Worm (Caenorhabditis elegans) whole organism, late embryonic: ENCODE measurements around the gene EGAP1.5.

Source experiments
- C08G9.2 ChIP-seq: sonication (generic microtip); optimal IDR thresholded peaks from 2 replicates; lab custom pipeline; 2016; ENCODE audit warnings: mild to moderate bottlenecking, missing genetic modification characterization, moderate library complexity, missing compliant biosample characterization
- F13H6.1 ChIP-seq: sonication (generic microtip); optimal IDR thresholded peaks from 2 replicates; lab custom pipeline; 2016; ENCODE audit warnings: missing genetic modification characterization, missing compliant biosample characterization
- K09A11.1 ChIP-seq: sonication (generic microtip); optimal IDR thresholded peaks from 2 replicates; lab custom pipeline; 2017; ENCODE audit warnings: antibody characterized with exemption, mild to moderate bottlenecking, missing genetic modification characterization, missing compliant biosample characterization; ENCODE audit not compliant: insufficient read depth
- T23F11.4 ChIP-seq: fragments of 200-800 bp; sonication (Bioruptor generic); optimal IDR thresholded peaks from 2 replicates; lab custom pipeline; 2018; ENCODE audit warnings: mild to moderate bottlenecking, missing genetic modification characterization, missing compliant biosample characterization
- Y22D7AL.16 ChIP-seq: sonication (generic microtip); optimal IDR thresholded peaks from 2 replicates; lab custom pipeline; 2016; ENCODE audit warnings: missing genetic modification characterization, missing compliant biosample characterization
- ahr-1 ChIP-seq: sonication (generic microtip); optimal IDR thresholded peaks from 2 replicates; lab custom pipeline; 2016; ENCODE audit warnings: missing genetic modification characterization, missing compliant biosample characterization
- ceh-14 ChIP-seq: sonication (generic microtip); optimal IDR thresholded peaks from 2 replicates; lab custom pipeline; 2016; ENCODE audit warnings: missing genotype, missing genetic modification characterization, missing compliant biosample characterization
- ceh-19 ChIP-seq: fragments of 200-800 bp; sonication (Bioruptor generic); optimal IDR thresholded peaks from 2 replicates; lab custom pipeline; 2018; ENCODE audit warnings: mild to moderate bottlenecking, missing genetic modification characterization, missing compliant biosample characterization
- ceh-22 ChIP-seq: sonication (generic microtip); optimal IDR thresholded peaks from 2 replicates; lab custom pipeline; 2017; ENCODE audit warnings: missing biosample characterization, missing genetic modification characterization
- ceh-24 ChIP-seq: sonication (generic microtip); optimal IDR thresholded peaks from 2 replicates; lab custom pipeline; 2016; ENCODE audit warnings: mild to moderate bottlenecking, missing genetic modification characterization, missing compliant biosample characterization
- ceh-30 ChIP-seq: fragments of 150-350 bp; optimal IDR thresholded peaks from 2 replicates; lab custom pipeline; 2014; ENCODE audit warnings: missing biosample characterization, missing genetic modification characterization
- ceh-34 ChIP-seq: sonication (generic microtip); optimal IDR thresholded peaks from 2 replicates; lab custom pipeline; 2016; ENCODE audit warnings: mild to moderate bottlenecking, missing genetic modification characterization, missing compliant biosample characterization
- ceh-45 ChIP-seq: fragments of 200-800 bp; sonication (Bioruptor generic); IDR thresholded peaks from 2 replicates; pipeline ENCODE4 v1.3.6; 2022; ENCODE audit warnings: missing genetic modification reagents, missing genetic modification characterization, missing compliant biosample characterization
- ceh-48 ChIP-seq: sonication (generic microtip); optimal IDR thresholded peaks from 2 replicates; lab custom pipeline; 2016; ENCODE audit warnings: missing genetic modification characterization, inconsistent platforms, missing compliant biosample characterization
- ceh-9 ChIP-seq: sonication (generic microtip); optimal IDR thresholded peaks from 2 replicates; lab custom pipeline; 2016; ENCODE audit warnings: mild to moderate bottlenecking, missing genetic modification characterization, inconsistent platforms, missing compliant biosample characterization
- elt-2 ChIP-seq: sonication (generic microtip); optimal IDR thresholded peaks from 2 replicates; lab custom pipeline; 2016; ENCODE audit warnings: missing genetic modification reagents, missing genetic modification characterization, missing compliant biosample characterization
- ets-4 ChIP-seq: sonication (generic microtip); optimal IDR thresholded peaks from 2 replicates; lab custom pipeline; 2016; ENCODE audit warnings: missing genetic modification characterization, missing compliant biosample characterization
- fax-1 ChIP-seq: sonication (generic microtip); optimal IDR thresholded peaks from 2 replicates; lab custom pipeline; 2016; ENCODE audit warnings: missing genotype, missing genetic modification characterization, missing compliant biosample characterization
- fkh-6 ChIP-seq: sonication (generic microtip); optimal IDR thresholded peaks from 2 replicates; lab custom pipeline; 2016; ENCODE audit warnings: missing genetic modification characterization, missing compliant biosample characterization
- hlh-30 ChIP-seq: sonication (generic microtip); optimal IDR thresholded peaks from 2 replicates; lab custom pipeline; 2017; ENCODE audit warnings: antibody characterized with exemption, missing genetic modification characterization, missing compliant biosample characterization; ENCODE audit not compliant: insufficient read depth
- lin-11 ChIP-seq: fragments of 200-800 bp; sonication (Bioruptor generic); optimal IDR thresholded peaks from 2 replicates; lab custom pipeline; 2018; ENCODE audit warnings: mild to moderate bottlenecking, missing genetic modification characterization, missing compliant biosample characterization
- madf-2 ChIP-seq: sonication (generic microtip); optimal IDR thresholded peaks from 2 replicates; lab custom pipeline; 2017; ENCODE audit warnings: missing genetic modification characterization, missing compliant biosample characterization
- mec-3 ChIP-seq: sonication (generic microtip); optimal IDR thresholded peaks from 2 replicates; lab custom pipeline; 2016; ENCODE audit warnings: borderline replicate concordance, missing genetic modification characterization, missing compliant biosample characterization
- nfya-1 ChIP-seq: sonication (generic microtip); optimal IDR thresholded peaks from 2 replicates; lab custom pipeline; 2017; ENCODE audit warnings: missing genetic modification characterization, mild to moderate bottlenecking, missing compliant biosample characterization, antibody characterized with exemption, moderate library complexity
- nhr-11 ChIP-seq: fragments of 150-350 bp; optimal IDR thresholded peaks from 2 replicates; lab custom pipeline; 2014; ENCODE audit warnings: missing biosample characterization, missing genetic modification characterization
- odd-2 ChIP-seq: sonication (generic microtip); optimal IDR thresholded peaks from 2 replicates; lab custom pipeline; 2017; ENCODE audit warnings: antibody characterized with exemption, mild to moderate bottlenecking, missing genetic modification characterization, missing compliant biosample characterization
- pag-3 ChIP-seq: sonication (generic microtip); optimal IDR thresholded peaks from 2 replicates; lab custom pipeline; 2016; ENCODE audit warnings: missing compliant biosample characterization, missing genetic modification characterization, borderline replicate concordance
- pat-9 ChIP-seq: fragments of 200-800 bp; sonication (Bioruptor generic); optimal IDR thresholded peaks from 2 replicates; lab custom pipeline; 2018; ENCODE audit warnings: mild to moderate bottlenecking, missing genetic modification characterization, moderate library complexity, missing compliant biosample characterization
- pha-2 ChIP-seq: sonication (generic microtip); optimal IDR thresholded peaks from 2 replicates; lab custom pipeline; 2017; ENCODE audit warnings: mild to moderate bottlenecking, missing genetic modification characterization, missing compliant biosample characterization
- ref-2 ChIP-seq: sonication (generic microtip); optimal IDR thresholded peaks from 2 replicates; lab custom pipeline; 2016; ENCODE audit warnings: missing genetic modification characterization, missing compliant biosample characterization
- tbx-2 ChIP-seq: sonication (generic microtip); optimal IDR thresholded peaks from 2 replicates; lab custom pipeline; 2016; ENCODE audit warnings: missing genetic modification characterization, missing compliant biosample characterization
- ttx-3 ChIP-seq: sonication (generic microtip); optimal IDR thresholded peaks from 2 replicates; lab custom pipeline; 2016; ENCODE audit warnings: missing genetic modification reagents, missing genetic modification characterization, missing compliant biosample characterization
- zip-5 ChIP-seq: sonication (generic microtip); optimal IDR thresholded peaks from 2 replicates; lab custom pipeline; 2016; ENCODE audit warnings: missing genetic modification characterization, missing compliant biosample characterization
- ztf-16 ChIP-seq: sonication (generic microtip); optimal IDR thresholded peaks from 2 replicates; lab custom pipeline; 2017; ENCODE audit warnings: missing genetic modification characterization, missing compliant biosample characterization

The EGAP1.5 gene

ce11 chrIII:5906749-5907148 lies 24.8 kb upstream of the EGAP1.5 start, which contains the start of gene erd-2.2:
TSS of gene erd-2.2 (plus strand) at chrIII:5907049.
- TF ChIP-seq ttx-3 (no peak), ceh-45 (GFP tag; lab: Robert Waterston, UW) (no peak), ceh-30 (tag; lab: Kevin White, UChicago) (no peak), ets-4 (tag; lab: Kevin White, UChicago) (no peak), hlh-30 (tag; lab: Kevin White, UChicago) (no peak), ref-2 (tag; lab: Kevin White, UChicago) (no peak), ceh-34 (tag; lab: Kevin White, UChicago) (no peak), ahr-1 (tag; lab: Kevin White, UChicago) (no peak), K09A11.1 (tag; lab: Kevin White, UChicago) (no peak), Y22D7AL.16 (no peak), pag-3 (tag; lab: Kevin White, UChicago) (no peak), pat-9 (tag; lab: Kevin White, UChicago) (no peak), ceh-14 (tag; lab: Kevin White, UChicago) (no peak), ceh-19 (no peak), ceh-22 (tag; lab: Kevin White, UChicago) (no peak), nhr-11 (tag; lab: Kevin White, UChicago) (no peak), tbx-2 (no peak), ceh-48 (tag; lab: Kevin White, UChicago) (no peak), madf-2 (tag; lab: Kevin White, UChicago) (no peak), odd-2 (no peak)

- TF ChIP-seq C08G9.2 (tag; lab: Kevin White, UChicago) (no peak), pat-9 (tag; lab: Kevin White, UChicago) (no peak)
Measured at ce11 chrIII:5908408-5908807, 23.1 kb upstream of the EGAP1.5 start, which contains the start of gene C28H8.3. TSS of gene C28H8.3 (plus strand) at chrIII:5908700.

ce11 chrIII:5914717-5915116 lies 16.8 kb upstream of the EGAP1.5 start:
- TF ChIP-seq elt-2 (tag; lab: Kevin White, UChicago) (peak; percentile 5), nfya-1 (tag; lab: Kevin White, UChicago) (peak; percentile 55), ztf-16 (tag; lab: Kevin White, UChicago) (no peak)

DNA sequence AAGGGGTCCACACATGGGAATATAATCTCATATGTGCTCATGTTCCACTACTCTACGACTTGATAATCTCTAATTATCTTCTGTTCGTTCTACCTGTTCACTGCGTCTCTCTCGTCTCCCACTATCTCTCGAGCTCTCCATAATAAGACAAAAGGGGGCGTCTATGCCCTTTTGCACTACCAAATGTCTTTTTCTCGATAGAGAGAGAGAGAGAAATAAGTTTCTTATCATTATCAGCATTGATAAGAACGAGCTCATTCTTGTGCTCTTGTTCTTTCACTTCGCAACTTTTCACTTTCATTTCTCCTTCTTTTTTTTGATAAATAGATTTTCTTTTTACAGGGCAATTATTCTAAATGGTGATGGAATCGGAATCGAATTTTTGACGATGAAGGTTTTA lies 15.6 kb upstream of the EGAP1.5 start:
- TF ChIP-seq elt-2 (tag; lab: Kevin White, UChicago) (peak; percentile 94), lin-11 (tag; lab: Kevin White, UChicago) (no peak), fkh-6 (no peak), pha-2 (no peak)

DNA sequence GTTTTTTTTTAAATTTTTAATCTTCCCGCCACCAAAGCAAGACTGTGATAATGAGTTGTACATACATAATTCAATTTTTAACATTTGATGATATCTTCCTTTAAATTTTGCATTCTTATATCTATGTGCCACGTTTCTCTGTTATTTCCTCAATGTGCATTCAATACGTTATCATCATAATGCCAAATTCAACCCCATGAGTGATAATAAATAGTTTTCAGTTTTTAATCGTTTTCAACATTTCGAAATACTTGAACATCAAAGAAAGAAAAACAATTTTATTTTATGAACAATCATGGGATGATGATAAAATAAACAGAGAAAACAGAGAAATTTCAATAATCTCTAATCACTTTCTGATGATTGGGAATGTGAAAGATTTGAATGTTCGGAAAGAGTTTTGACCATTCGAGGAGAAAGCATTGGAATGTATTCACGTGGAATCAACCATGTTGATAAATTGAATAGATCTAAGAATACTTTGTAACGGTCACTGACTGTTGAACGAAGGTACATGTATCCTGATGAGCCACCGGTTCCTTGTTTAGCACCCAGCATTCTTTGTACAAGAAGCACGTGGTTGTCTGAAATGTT lies 14.1 kb upstream of the EGAP1.5 start:
- TF ChIP-seq elt-2 (tag; lab: Kevin White, UChicago) = peak; percentile 23
- TF ChIP-seq ceh-48 (tag; lab: Kevin White, UChicago) = no peak

DNA sequence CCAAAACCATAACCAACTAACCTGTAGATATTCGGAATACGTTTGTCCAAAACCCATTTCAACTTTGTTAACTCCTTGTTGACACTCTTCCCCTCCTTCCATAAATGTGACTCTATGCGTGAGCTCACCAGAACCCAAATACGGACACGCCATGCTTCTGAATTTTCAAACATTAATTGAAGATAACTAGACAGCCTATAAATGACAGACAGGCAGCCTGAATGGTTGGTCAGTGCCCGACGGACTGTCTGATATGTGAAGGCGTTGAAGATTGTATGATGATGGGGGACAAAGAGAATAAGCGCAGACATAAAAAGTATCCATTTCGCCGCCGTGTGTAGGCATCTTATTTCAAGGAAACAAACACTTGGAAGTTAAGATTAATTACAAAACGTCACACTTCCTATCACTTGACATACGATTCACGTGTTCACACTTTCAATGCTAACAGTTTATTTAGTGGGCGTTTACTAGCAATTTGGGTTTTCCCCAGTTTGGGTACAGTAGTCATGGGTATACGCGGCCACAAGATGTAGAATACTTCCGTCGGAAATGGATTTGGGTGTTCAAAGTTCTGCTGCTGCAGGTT lies 11.6 kb upstream of the EGAP1.5 start, which contains the start of the genes tdo-2 and C28H8.2:
TSS of gene tdo-2 (minus strand) at position 157 of the 589 bp plus-strand sequence.
TSS of gene C28H8.2 (plus strand) at position 524 of the 589 bp plus-strand sequence.
- no peak for TF ChIP-seq fax-1
- TF ChIP-seq T23F11.4 (GFP tag; lab: Kevin White, UChicago) = no peak
- TF ChIP-seq ceh-19 = no peak
- TF ChIP-seq ceh-24 (tag; lab: Kevin White, UChicago) = no peak
- TF ChIP-seq mec-3 (tag; lab: Kevin White, UChicago) = no peak
- no peak for TF ChIP-seq elt-2 (tag; lab: Kevin White, UChicago)
- TF ChIP-seq K09A11.1 (tag; lab: Kevin White, UChicago) = no peak
- TF ChIP-seq ceh-22 (tag; lab: Kevin White, UChicago) = no peak
- no peak for TF ChIP-seq pat-9 (tag; lab: Kevin White, UChicago)
- TF ChIP-seq ceh-9 (tag; lab: Kevin White, UChicago) = no peak
- TF ChIP-seq zip-5 (tag; lab: Kevin White, UChicago) = no peak
- no peak for TF ChIP-seq tbx-2
- no peak for TF ChIP-seq nfya-1 (tag; lab: Kevin White, UChicago)
- TF ChIP-seq F13H6.1 (tag; lab: Kevin White, UChicago) = no peak
- no peak for TF ChIP-seq Y22D7AL.16
